Fruit fly (Drosophila melanogaster) whole organism, embryonic: Measurements from ENCODE around the gene IntS14.

ENCODE experiments used
- z ChIP-seq: fragments of 200-800 bp; sonication (Bioruptor generic); IDR thresholded peaks from 3 replicates; pipeline ENCODE4 v1.3.6; 2022; ENCODE audit warnings: missing biosample characterization, missing genetic modification characterization
- zfh1 ChIP-seq: fragments of 200-800 bp; sonication (Bioruptor generic); IDR thresholded peaks from 3 replicates; pipeline ENCODE4 v1.3.6; 2022; ENCODE audit warnings: missing biosample characterization, missing genetic modification characterization

- no peak for TF ChIP-seq z (GFP tag; lab: Robert Waterston, UW)
- no peak for TF ChIP-seq zfh1 (GFP tag; lab: Robert Waterston, UW)
Observed at dm6 chr2L:1203915-1204314, 39.7 kb downstream of the IntS14 start, which contains the start of gene CG14342.
